Worm (Caenorhabditis elegans): ENCODE measurements around the gene C06A1.3.

DNA sequence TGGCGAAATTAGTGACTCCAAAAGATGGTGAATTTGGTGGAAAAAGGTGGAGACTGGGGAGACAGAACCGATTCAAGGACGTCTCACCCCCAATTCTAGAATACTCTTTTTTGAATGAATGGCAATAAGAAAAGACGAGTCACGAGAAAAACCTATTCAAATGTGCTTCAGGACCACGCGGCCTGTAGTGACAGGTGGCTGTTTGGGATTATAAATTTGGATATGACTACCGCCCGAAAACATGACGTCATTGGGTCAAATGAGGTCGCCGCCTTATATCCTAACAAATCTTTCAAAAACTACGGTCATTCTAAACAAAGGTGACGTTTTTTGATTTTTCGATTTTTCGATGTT, 18.0 kb upstream of the C06A1.3 start:
- TF ChIP-seq nhr-232 (tag; optimal IDR thresholded peaks at IDR 0.05) (no peak), zip-5 (tag; optimal IDR thresholded peaks at IDR 0.05) (no peak), ets-4 (tag; optimal IDR thresholded peaks at IDR 0.05) (no peak), dmd-4 (tag; optimal IDR thresholded peaks at IDR 0.05; ENCODE audit: borderline replicate concordance) (no peak), syd-9 (tag; optimal IDR thresholded peaks at IDR 0.05) (no peak), nfya-1 (tag; optimal IDR thresholded peaks at IDR 0.05) (no peak), unc-55 (GFP tag; optimal IDR thresholded peaks at IDR 0.05) (peak; percentile 10), gmeb-2 (tag; optimal IDR thresholded peaks at IDR 0.05) (no peak), hlh-8 (tag; optimal IDR thresholded peaks at IDR 0.05) (no peak), tbx-2 (tag; optimal IDR thresholded peaks at IDR 0.05) (no peak), lin-11 (tag; optimal IDR thresholded peaks at IDR 0.05) (no peak), ama-1 (optimal IDR thresholded peaks at IDR 0.05) (no peak), unc-86 (tag; optimal IDR thresholded peaks at IDR 0.05) (no peak)

Measured in whole organism, late embryonic.